Fruit fly (Drosophila melanogaster) whole organism, pupa: ENCODE measurements around the gene CG1910.

Experiments used
- CG14655 ChIP-seq: fragments of 200-800 bp; sonication (Bioruptor generic); optimal IDR thresholded peaks from 3 replicates; lab custom pipeline; 2017; ENCODE audit warnings: mild to moderate bottlenecking, missing biosample characterization, missing genetic modification reagents, missing genetic modification characterization
- CG15710 ChIP-seq: fragments of 200-800 bp; sonication (Bioruptor generic); optimal IDR thresholded peaks from 2 replicates; lab custom pipeline; 2018; ENCODE audit warnings: missing biosample characterization, mild to moderate bottlenecking, missing genetic modification characterization, moderate library complexity
- CG32121 ChIP-seq: fragments of 200-800 bp; sonication (Bioruptor generic); IDR thresholded peaks from 2 replicates; pipeline ENCODE4 v1.3.6; 2022; ENCODE audit warnings: missing biosample characterization, missing genetic modification characterization
- CG4496 ChIP-seq: fragments of 200-800 bp; sonication (Bioruptor generic); IDR thresholded peaks from 3 replicates; pipeline ENCODE4 v1.3.6; 2022; ENCODE audit warnings: missing biosample characterization, missing genetic modification characterization
- CG9948 ChIP-seq: fragments of 200-800 bp; sonication (Bioruptor generic); optimal IDR thresholded peaks from 2 replicates; lab custom pipeline; 2018; ENCODE audit warnings: missing biosample characterization, mild to moderate bottlenecking, missing genetic modification characterization, moderate library complexity
- D1 ChIP-seq: fragments of 200-800 bp; sonication (Bioruptor generic); optimal IDR thresholded peaks from 2 replicates; lab custom pipeline; 2018; ENCODE audit warnings: missing biosample characterization, mild to moderate bottlenecking, missing genetic modification characterization, moderate library complexity
- EcR ChIP-seq: fragments of 200-800 bp; sonication (Bioruptor generic); optimal IDR thresholded peaks from 3 replicates; lab custom pipeline; 2019; ENCODE audit warnings: missing biosample characterization, missing genetic modification characterization, mild to moderate bottlenecking, moderate library complexity, missing genetic modification reagents
- fd96Ca ChIP-seq: fragments of 200-800 bp; sonication (Bioruptor generic); IDR thresholded peaks from 3 replicates; pipeline ENCODE4 v1.3.6; 2022; ENCODE audit warnings: missing biosample characterization, missing genetic modification characterization
- rn ChIP-seq: fragments of 200-800 bp; sonication (Bioruptor generic); IDR thresholded peaks from 2 replicates; pipeline ENCODE4 v1.3.6; 2022; ENCODE audit warnings: missing biosample characterization, missing genetic modification characterization

dm6 chr3R:31764672-31765071 lies 17.2 kb downstream of the CG1910 start, which contains the start of gene CG2150:
- no peak for TF ChIP-seq CG14655
- no peak for TF ChIP-seq D1 (tag; lab: Kevin White, UChicago)
- TF ChIP-seq CG9948 (tag; lab: Kevin White, UChicago), result no peak
- TF ChIP-seq CG4496 (GFP tag; lab: Robert Waterston, UW), result peak; percentile 16; the same call in 1 of the 3 replicates
- TF ChIP-seq fd96Ca (GFP tag; lab: Robert Waterston, UW), result no peak
- TF ChIP-seq CG15710 (tag; lab: Kevin White, UChicago), result no peak
- no peak for TF ChIP-seq EcR (GFP tag; lab: Kevin White, UChicago)
- no peak for TF ChIP-seq rn (GFP tag; lab: Robert Waterston, UW)
- TF ChIP-seq CG32121 (GFP tag; lab: Robert Waterston, UW), result no peak
